Fruit fly (Drosophila melanogaster): ENCODE measurements around the gene CG17572.

- TF ChIP-seq salr (GFP tag; optimal IDR thresholded peaks at IDR 0.05): no peak
- no peak for TF ChIP-seq CG6792 (GFP tag; optimal IDR thresholded peaks at IDR 0.05)
- no peak for TF ChIP-seq fd59A (GFP tag; optimal IDR thresholded peaks at IDR 0.05)
- TF ChIP-seq Ets96B (tag; optimal IDR thresholded peaks at IDR 0.05): no peak
- TF ChIP-seq Sox15 (GFP tag; optimal IDR thresholded peaks at IDR 0.05): no peak
- no peak for TF ChIP-seq CG32006 (GFP tag; optimal IDR thresholded peaks at IDR 0.05)
- TF ChIP-seq CG8119 (GFP tag; IDR thresholded peaks at IDR 0.05): no peak
- no peak for TF ChIP-seq Lpt (GFP tag; optimal IDR thresholded peaks at IDR 0.05)
- TF ChIP-seq vri (GFP tag; optimal IDR thresholded peaks at IDR 0.05): no peak
- no peak for TF ChIP-seq dsx (GFP tag; optimal IDR thresholded peaks at IDR 0.05; ENCODE audit: poor library complexity, severe bottlenecking)
- no peak for TF ChIP-seq CG6854 (GFP tag; optimal IDR thresholded peaks at IDR 0.05)
- no peak for TF ChIP-seq CG15336 (GFP tag; IDR thresholded peaks at IDR 0.05)
- TF ChIP-seq CG16779 (tag; optimal IDR thresholded peaks at IDR 0.05): no peak
These were observed 36.9 kb downstream of the CG17572 start for dm6 chr2L:19037011-19037410.

Data from whole organism, prepupa.